Worm (Caenorhabditis elegans) whole organism, L1 larva: ENCODE measurements around the gene C53A5.11.

Experiments used
- blmp-1 ChIP-seq: fragments of 150-350 bp; optimal IDR thresholded peaks from 2 replicates; lab custom pipeline; 2014; ENCODE audit warnings: missing biosample characterization, missing genetic modification characterization
- egl-27 ChIP-seq, 2 experiments: fragments of 150-350 bp in 1 of 2; sonication (generic microtip); optimal IDR thresholded peaks; 3 replicates each; lab custom pipeline; 2017 to 2018; ENCODE audit warnings: missing biosample characterization in 2 of 2, missing genetic modification characterization in 2 of 2, missing genetic modification reagents in 2 of 2
- elt-3 ChIP-seq, 6 experiments: fragments of 150-350 bp in 1 of 6; sonication (generic microtip); optimal IDR thresholded peaks; 2 replicates each; lab custom pipeline; 2017 to 2018; ENCODE audit warnings: missing biosample characterization in 6 of 6, missing genetic modification characterization in 6 of 6, inconsistent platforms in 1 of 6
- fkh-10 ChIP-seq: sonication (generic microtip); optimal IDR thresholded peaks from 2 replicates; lab custom pipeline; 2017; ENCODE audit warnings: missing biosample characterization, missing genetic modification reagents, missing genetic modification characterization
- lsy-2 ChIP-seq, 2 experiments: fragments of 150-350 bp; optimal IDR thresholded peaks; 2 replicates each; lab custom pipeline; 2014; ENCODE audit warnings: missing biosample characterization in 2 of 2, missing genetic modification characterization in 2 of 2
- mab-9 ChIP-seq: fragments of 200-800 bp; sonication (Bioruptor generic); IDR thresholded peaks from 2 replicates; pipeline ENCODE4 v1.3.6; 2022; ENCODE audit warnings: missing genetic modification reagents, missing genetic modification characterization, missing compliant biosample characterization
- mef-2 ChIP-seq: fragments of 150-350 bp; optimal IDR thresholded peaks from 2 replicates; lab custom pipeline; 2014; ENCODE audit warnings: missing biosample characterization, missing genetic modification characterization
- mep-1 ChIP-seq: fragments of 150-350 bp; optimal IDR thresholded peaks from 2 replicates; lab custom pipeline; 2014; ENCODE audit warnings: missing biosample characterization, missing genetic modification characterization
- nhr-12 ChIP-seq: sonication (generic microtip); optimal IDR thresholded peaks from 2 replicates; lab custom pipeline; 2017; ENCODE audit warnings: missing biosample characterization, missing genetic modification characterization
- ztf-11 ChIP-seq, 2 experiments: sonication (generic microtip); optimal IDR thresholded peaks; 2 replicates each; lab custom pipeline; 2016 to 2017; ENCODE audit warnings: missing genetic modification characterization in 2 of 2, missing biosample characterization in 1 of 2, missing compliant biosample characterization in 1 of 2

ce11 chrV:14576745-14577373 lies 14.2 kb downstream of the C53A5.11 start:
- TF ChIP-seq nhr-12, result no peak
- TF ChIP-seq mep-1 (tag; lab: Kevin White, UChicago), result no peak
- no peak for TF ChIP-seq fkh-10 (GFP tag; lab: Kevin White, UChicago)
- no peak for TF ChIP-seq mef-2 (tag; lab: Kevin White, UChicago)
- TF ChIP-seq mab-9 (GFP tag; lab: Robert Waterston, UW), result no peak
- no peak for TF ChIP-seq elt-3 (tag; optimal IDR thresholded peaks at IDR 0.05; lab: Kevin White, UChicago)
- no peak for TF ChIP-seq egl-27 (tag; optimal IDR thresholded peaks at IDR 0.05; lab: Kevin White, UChicago)
- no peak for TF ChIP-seq ztf-11 (tag; optimal IDR thresholded peaks at IDR 0.05; lab: Kevin White, UChicago)
- TF ChIP-seq blmp-1, result no peak
- peak in 1 of 2 experiments; percentile 13 for TF ChIP-seq lsy-2 (tag; optimal IDR thresholded peaks at IDR 0.05; lab: Kevin White, UChicago)
